Worm (Caenorhabditis elegans): ENCODE results near the gene txt-13.
A peak's percentile ranks its signal among the peaks of the same experiment; 100 is the strongest.

Gene txt-13

DNA sequence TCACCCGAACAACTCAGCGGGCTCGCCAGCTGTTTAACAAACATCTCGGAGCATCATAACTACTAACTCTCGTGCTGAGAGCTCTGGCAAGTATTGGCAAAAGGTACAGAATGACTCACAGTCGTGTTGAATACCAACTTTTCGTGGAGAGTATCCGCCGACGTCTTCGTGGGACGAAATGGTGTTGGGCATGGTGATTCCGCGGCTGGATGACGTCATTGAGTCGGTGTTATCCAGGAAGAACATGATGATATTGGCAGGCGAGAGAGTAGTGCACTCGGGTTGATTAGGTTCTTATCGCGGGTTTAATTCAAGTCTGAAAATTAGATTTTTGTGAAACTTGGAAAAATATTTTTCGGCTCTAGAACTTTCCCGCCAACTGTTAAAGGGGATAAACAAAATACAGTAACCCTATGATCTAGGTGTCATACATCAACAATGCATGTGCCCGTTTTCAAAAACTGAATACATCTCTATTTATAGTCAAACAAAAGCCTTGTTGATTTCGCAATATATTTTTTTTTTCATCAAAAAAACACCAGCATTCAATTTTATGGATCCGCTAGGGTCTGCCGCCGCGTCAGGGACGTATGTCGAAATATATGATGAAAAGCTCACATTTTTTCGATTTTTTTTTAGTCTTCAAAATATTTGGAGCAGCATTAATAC lies 16.9 kb upstream of the txt-13 start:
- TF ChIP-seq gmeb-1 (tag; optimal IDR thresholded peaks at IDR 0.05): no peak
- TF ChIP-seq unc-39 (tag; optimal IDR thresholded peaks at IDR 0.05): no peak
- TF ChIP-seq snpc-4 (tag; optimal IDR thresholded peaks at IDR 0.05): no peak
- no peak for TF ChIP-seq lin-39 (tag; optimal IDR thresholded peaks at IDR 0.05)
- TF ChIP-seq nhr-23 (tag; optimal IDR thresholded peaks at IDR 0.05): no peak
- TF ChIP-seq blmp-1 (tag; optimal IDR thresholded peaks at IDR 0.05; ENCODE audit: insufficient read depth): no peak
- TF ChIP-seq nhr-129 (tag; optimal IDR thresholded peaks at IDR 0.05): peak; percentile 19
- no peak for TF ChIP-seq egl-27 (tag; optimal IDR thresholded peaks at IDR 0.05)
- TF ChIP-seq nhr-12 (tag; optimal IDR thresholded peaks at IDR 0.05): no peak
- TF ChIP-seq mdl-1 (tag; optimal IDR thresholded peaks at IDR 0.05): no peak
- no peak for TF ChIP-seq peb-1 (tag; optimal IDR thresholded peaks at IDR 0.05)
- peak; percentile 44 for TF ChIP-seq unc-55 (GFP tag; optimal IDR thresholded peaks at IDR 0.05)
- no peak for TF ChIP-seq mbf-1 (tag; optimal IDR thresholded peaks at IDR 0.05)
- no peak for TF ChIP-seq sma-9 (GFP tag; optimal IDR thresholded peaks at IDR 0.05)
- no peak for TF ChIP-seq sma-9 (tag; optimal IDR thresholded peaks at IDR 0.05)
- no peak for TF ChIP-seq alr-1 (tag; optimal IDR thresholded peaks at IDR 0.05)
- TF ChIP-seq nhr-237 (tag; optimal IDR thresholded peaks at IDR 0.05): no peak
- TF ChIP-seq nhr-21 (tag; optimal IDR thresholded peaks at IDR 0.05): no peak

DNA sequence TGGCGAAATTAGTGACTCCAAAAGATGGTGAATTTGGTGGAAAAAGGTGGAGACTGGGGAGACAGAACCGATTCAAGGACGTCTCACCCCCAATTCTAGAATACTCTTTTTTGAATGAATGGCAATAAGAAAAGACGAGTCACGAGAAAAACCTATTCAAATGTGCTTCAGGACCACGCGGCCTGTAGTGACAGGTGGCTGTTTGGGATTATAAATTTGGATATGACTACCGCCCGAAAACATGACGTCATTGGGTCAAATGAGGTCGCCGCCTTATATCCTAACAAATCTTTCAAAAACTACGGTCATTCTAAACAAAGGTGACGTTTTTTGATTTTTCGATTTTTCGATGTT lies 16.4 kb upstream of the txt-13 start:
- TF ChIP-seq nhr-237 (tag; optimal IDR thresholded peaks at IDR 0.05): no peak
- TF ChIP-seq unc-62 (GFP tag; optimal IDR thresholded peaks at IDR 0.05): no peak
- TF ChIP-seq nhr-77 (tag; optimal IDR thresholded peaks at IDR 0.05): no peak
- peak; percentile 48 for TF ChIP-seq nhr-25 (tag; optimal IDR thresholded peaks at IDR 0.05)
- TF ChIP-seq nhr-23 (tag; optimal IDR thresholded peaks at IDR 0.05): no peak
- peak; percentile 13 for TF ChIP-seq nhr-129 (tag; optimal IDR thresholded peaks at IDR 0.05)
- TF ChIP-seq nhr-10 (tag; optimal IDR thresholded peaks at IDR 0.05): no peak
- no peak for TF ChIP-seq crh-2 (tag; optimal IDR thresholded peaks at IDR 0.05)
- peak; percentile 3 for TF ChIP-seq ceh-16 (tag; optimal IDR thresholded peaks at IDR 0.05)
- TF ChIP-seq egl-27 (tag; optimal IDR thresholded peaks at IDR 0.05): no peak
- TF ChIP-seq fos-1 (tag; optimal IDR thresholded peaks at IDR 0.05): no peak
- no peak for TF ChIP-seq dmd-4 (tag; optimal IDR thresholded peaks at IDR 0.05)
- no peak for TF ChIP-seq ztf-4 (tag; optimal IDR thresholded peaks at IDR 0.05)
- TF ChIP-seq Y55F3AM.14 (GFP tag; optimal IDR thresholded peaks at IDR 0.05): no peak
- TF ChIP-seq ZK546.5 (tag; optimal IDR thresholded peaks at IDR 0.05): no peak
- TF ChIP-seq zag-1 (tag; optimal IDR thresholded peaks at IDR 0.05): no peak
- TF ChIP-seq lsy-2 (tag; optimal IDR thresholded peaks at IDR 0.05): no peak

DNA sequence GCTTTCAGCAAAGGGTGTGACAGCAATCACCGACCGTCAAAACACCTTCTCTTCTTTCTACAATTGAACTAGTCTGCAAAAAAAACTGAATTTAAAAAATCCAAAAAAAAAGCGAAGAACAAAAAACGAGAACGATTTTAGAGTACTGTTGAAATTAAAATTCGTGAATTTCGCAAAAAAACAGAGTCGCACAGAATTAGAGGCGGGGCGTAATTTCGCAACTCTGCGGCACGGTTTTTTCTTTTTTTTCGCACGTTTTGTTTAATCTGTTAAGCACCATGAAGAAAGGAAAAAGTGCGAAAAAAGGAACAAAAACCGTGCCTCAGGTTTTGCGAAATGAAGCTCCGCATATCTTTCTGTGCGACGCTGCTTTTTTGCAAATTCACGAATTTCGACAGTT lies 15.4 kb upstream of the txt-13 start, which contains the start of gene mnk-1:
Gene mnk-1 (minus strand): TSS at position 73 of the 400 bp plus-strand sequence.
- TF ChIP-seq F13H6.1 (tag; optimal IDR thresholded peaks at IDR 0.05): no peak
- TF ChIP-seq ceh-16 (tag; optimal IDR thresholded peaks at IDR 0.05): no peak
- no peak for TF ChIP-seq mdl-1 (tag; optimal IDR thresholded peaks at IDR 0.05)
- no peak for TF ChIP-seq sma-3 (GFP tag; optimal IDR thresholded peaks at IDR 0.05)

DNA sequence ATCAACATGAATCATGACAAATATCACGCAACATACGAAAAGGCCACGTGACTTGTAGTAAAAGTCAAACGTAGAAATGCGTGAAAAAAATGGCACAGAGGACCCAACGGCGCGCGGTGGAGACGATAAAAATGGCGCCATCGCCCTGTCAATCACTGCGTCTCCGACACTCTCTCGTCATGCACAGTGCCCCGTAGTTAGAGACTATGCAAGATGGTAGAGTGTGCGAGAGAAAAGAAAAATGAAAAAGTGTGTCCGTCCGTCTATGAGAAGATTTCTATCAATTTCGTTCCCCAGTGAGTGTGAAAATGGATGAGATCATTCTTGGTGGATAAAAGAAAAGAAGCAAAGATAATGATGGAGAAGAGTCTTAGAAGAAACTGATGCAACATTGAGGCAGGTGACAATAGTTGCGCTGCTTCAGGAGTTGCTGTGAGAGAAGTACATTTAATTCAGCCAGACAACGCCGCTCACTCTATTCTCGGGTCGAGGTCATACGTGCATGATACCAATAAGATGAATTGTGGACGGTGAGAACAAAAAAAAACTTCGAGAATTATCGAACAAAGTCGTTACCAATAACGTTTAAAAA lies 14.8 kb upstream of the txt-13 start:
- TF ChIP-seq sma-3 (GFP tag; optimal IDR thresholded peaks at IDR 0.05): peak; percentile 81
- no peak for TF ChIP-seq nhr-11 (tag; optimal IDR thresholded peaks at IDR 0.05)
- no peak for TF ChIP-seq elt-3 (tag; optimal IDR thresholded peaks at IDR 0.05)
- no peak for TF ChIP-seq ZK546.5 (tag; optimal IDR thresholded peaks at IDR 0.05)
- TF ChIP-seq gmeb-1 (tag; optimal IDR thresholded peaks at IDR 0.05): peak; percentile 30
- no peak for TF ChIP-seq mab-5 (tag; optimal IDR thresholded peaks at IDR 0.05)
- no peak for TF ChIP-seq unc-62 (GFP tag; optimal IDR thresholded peaks at IDR 0.05)
- no peak for TF ChIP-seq alr-1 (tag; optimal IDR thresholded peaks at IDR 0.05)
- no peak for TF ChIP-seq ceh-82 (tag; optimal IDR thresholded peaks at IDR 0.05)
- peak; percentile 15 for TF ChIP-seq lin-13 (GFP tag; optimal IDR thresholded peaks at IDR 0.05)
- TF ChIP-seq peb-1 (tag; optimal IDR thresholded peaks at IDR 0.05): no peak
- TF ChIP-seq snpc-4 (tag; optimal IDR thresholded peaks at IDR 0.05): peak; percentile 44
- no peak for TF ChIP-seq ceh-16 (tag; optimal IDR thresholded peaks at IDR 0.05)
- TF ChIP-seq sma-9 (GFP tag; optimal IDR thresholded peaks at IDR 0.05): peak; percentile 40
- no peak for TF ChIP-seq sma-9 (tag; optimal IDR thresholded peaks at IDR 0.05)
- TF ChIP-seq blmp-1 (tag; optimal IDR thresholded peaks at IDR 0.05; ENCODE audit: insufficient read depth): no peak
- TF ChIP-seq lin-11 (tag; optimal IDR thresholded peaks at IDR 0.05): no peak
- peak; percentile 55 for TF ChIP-seq crh-2 (tag; optimal IDR thresholded peaks at IDR 0.05)
- TF ChIP-seq elt-1 (tag; optimal IDR thresholded peaks at IDR 0.05): no peak
- peak in 1 of 2 experiments; percentile 54 for TF ChIP-seq lsy-2 (tag; optimal IDR thresholded peaks at IDR 0.05)
- peak; percentile 73 for TF ChIP-seq ztf-4 (tag; optimal IDR thresholded peaks at IDR 0.05)
- no peak for TF ChIP-seq zag-1 (tag; optimal IDR thresholded peaks at IDR 0.05)
- TF ChIP-seq R02D3.7 (tag; optimal IDR thresholded peaks at IDR 0.05): no peak
- TF ChIP-seq fos-1 (tag; optimal IDR thresholded peaks at IDR 0.05): peak; percentile 80
- TF ChIP-seq nhr-25 (tag; optimal IDR thresholded peaks at IDR 0.05): peak; percentile 80
- peak; percentile 35 for TF ChIP-seq egl-27 (tag; optimal IDR thresholded peaks at IDR 0.05)
- no peak for TF ChIP-seq nhr-77 (tag; optimal IDR thresholded peaks at IDR 0.05)
- TF ChIP-seq skn-1 (tag; optimal IDR thresholded peaks at IDR 0.05): no peak
- TF ChIP-seq nhr-21 (tag; optimal IDR thresholded peaks at IDR 0.05): peak; percentile 73
- TF ChIP-seq unc-39 (tag; optimal IDR thresholded peaks at IDR 0.05): no peak
- TF ChIP-seq mdl-1 (tag; optimal IDR thresholded peaks at IDR 0.05): peak; percentile 51 to 54
- TF ChIP-seq aly-2 (tag; optimal IDR thresholded peaks at IDR 0.05): no peak
- peak; percentile 95 for TF ChIP-seq nhr-129 (tag; optimal IDR thresholded peaks at IDR 0.05)
- TF ChIP-seq F13H6.1 (tag; optimal IDR thresholded peaks at IDR 0.05): peak; percentile 78
- peak; percentile 33 for TF ChIP-seq unc-55 (GFP tag; optimal IDR thresholded peaks at IDR 0.05)

Measured in whole organism, L2 larva.